Fruit fly (Drosophila melanogaster) whole organism, embryonic: Measurements from ENCODE around the gene Gr32a.
A peak's percentile ranks its signal among the peaks of the same experiment; 100 is the strongest.

ENCODE experiments used
- ATbp ChIP-seq: fragments of 200-800 bp; sonication (Bioruptor generic); optimal IDR thresholded peaks from 2 replicates; lab custom pipeline; 2017; ENCODE audit warnings: missing biosample characterization, mild to moderate bottlenecking, missing genetic modification characterization, missing genetic modification reagents
- Awh ChIP-seq: fragments of 200-800 bp; sonication (Bioruptor generic); IDR thresholded peaks from 2 replicates; pipeline ENCODE4, ENCODE4 v1.3.6; 2022; ENCODE audit warnings: missing biosample characterization, missing genetic modification characterization
- CG10321 ChIP-seq: fragments of 200-800 bp; sonication (Bioruptor generic); IDR thresholded peaks from 2 replicates; pipeline ENCODE4 v1.3.6; 2022; ENCODE audit warnings: missing biosample characterization, missing genetic modification characterization
- CG11398 ChIP-seq: fragments of 200-800 bp; sonication (Bioruptor generic); optimal IDR thresholded peaks from 2 replicates; lab custom pipeline; 2016; ENCODE audit warnings: missing biosample characterization, missing genetic modification characterization
- CG12155 ChIP-seq: fragments of 200-800 bp; sonication (Bioruptor generic); optimal IDR thresholded peaks from 3 replicates; lab custom pipeline; 2016; ENCODE audit warnings: missing biosample characterization, missing genetic modification characterization
- CG12236 ChIP-seq: fragments of 200-800 bp; sonication (Bioruptor generic); optimal IDR thresholded peaks from 2 replicates; lab custom pipeline; 2016; ENCODE audit warnings: missing biosample characterization, missing genetic modification characterization
- CG13624 ChIP-seq: fragments of 200-800 bp; sonication (Bioruptor generic); optimal IDR thresholded peaks from 2 replicates; lab custom pipeline; 2016; ENCODE audit warnings: missing biosample characterization, missing genetic modification characterization
- CG14860 ChIP-seq: fragments of 200-800 bp; sonication (Bioruptor generic); IDR thresholded peaks from 3 replicates; pipeline ENCODE4 v1.3.6; 2022; ENCODE audit warnings: missing biosample characterization, missing genetic modification characterization; ENCODE audit not compliant: partially characterized antibody
- CG1529 ChIP-seq: fragments of 200-800 bp; sonication (Bioruptor generic); optimal IDR thresholded peaks from 3 replicates; lab custom pipeline; 2018; ENCODE audit warnings: missing biosample characterization, missing genetic modification characterization
- CG15601 ChIP-seq: fragments of 200-800 bp; sonication (Bioruptor generic); optimal IDR thresholded peaks from 3 replicates; lab custom pipeline; 2019; ENCODE audit warnings: missing biosample characterization, mild to moderate bottlenecking, missing genetic modification characterization, moderate library complexity
- CG16813 ChIP-seq: fragments of 200-800 bp; sonication (Bioruptor generic); IDR thresholded peaks from 3 replicates; pipeline ENCODE4 v1.3.6; 2022; ENCODE audit warnings: missing biosample characterization, missing genetic modification characterization; ENCODE audit not compliant: partially characterized antibody
- CG18599 ChIP-seq: fragments of 200-800 bp; sonication (Bioruptor generic); optimal IDR thresholded peaks from 3 replicates; lab custom pipeline; 2017; ENCODE audit warnings: missing biosample characterization, missing genetic modification characterization, mild to moderate bottlenecking, moderate library complexity, missing genetic modification reagents
- CG18619 ChIP-seq: fragments of 200-800 bp; sonication (Bioruptor generic); optimal IDR thresholded peaks from 3 replicates; lab custom pipeline; 2017; ENCODE audit warnings: missing biosample characterization, mild to moderate bottlenecking, missing genetic modification characterization
- CG2875 ChIP-seq: fragments of 200-800 bp; sonication (Bioruptor generic); optimal IDR thresholded peaks from 2 replicates; lab custom pipeline; 2017; ENCODE audit warnings: missing biosample characterization, mild to moderate bottlenecking, missing genetic modification characterization, missing genetic modification reagents
- CG34422 ChIP-seq: fragments of 200-800 bp; sonication (Bioruptor generic); IDR thresholded peaks from 3 replicates; pipeline ENCODE4 v1.3.6; 2022; ENCODE audit warnings: missing biosample characterization, missing genetic modification characterization
- CG8765 ChIP-seq: fragments of 200-800 bp; sonication (Bioruptor generic); IDR thresholded peaks from 2 replicates; pipeline ENCODE4 v1.3.6; 2022; ENCODE audit warnings: missing biosample characterization, missing genetic modification characterization
- D19B ChIP-seq: fragments of 200-800 bp; sonication (Bioruptor generic); optimal IDR thresholded peaks from 2 replicates; lab custom pipeline; 2017; ENCODE audit warnings: missing biosample characterization, mild to moderate bottlenecking, missing genetic modification characterization
- Dip2 ChIP-seq: fragments of 200-800 bp; sonication (Bioruptor generic); IDR thresholded peaks from 2 replicates; pipeline ENCODE4 v1.3.6; 2022; ENCODE audit warnings: missing biosample characterization, missing genetic modification characterization
- Dip3 ChIP-seq: fragments of 200-800 bp; sonication (Bioruptor generic); optimal IDR thresholded peaks from 3 replicates; lab custom pipeline; 2016; ENCODE audit warnings: missing biosample characterization, missing genetic modification characterization
- Drgx ChIP-seq: fragments of 200-800 bp; sonication (Bioruptor generic); IDR thresholded peaks from 2 replicates; pipeline ENCODE4 v1.3.6; 2022; ENCODE audit warnings: missing biosample characterization, missing genetic modification characterization
- Eip74EF ChIP-seq, 2 experiments: fragments of 200-800 bp in 1 of 2; fragments of >200 bp in 1 of 2; sonication (Bioruptor generic) in 1 of 2; optimal IDR thresholded peaks; 2 replicates each; lab custom pipeline; 2017 to 2019; ENCODE audit warnings: missing biosample characterization in 2 of 2, missing genetic modification characterization in 2 of 2, mild to moderate bottlenecking in 1 of 2, moderate library complexity in 1 of 2
- Fer2 ChIP-seq: fragments of 200-800 bp; sonication (Bioruptor generic); optimal IDR thresholded peaks from 2 replicates; lab custom pipeline; 2018; ENCODE audit warnings: missing biosample characterization, mild to moderate bottlenecking, missing genetic modification characterization, moderate library complexity
- Hr78 ChIP-seq, 2 experiments: fragments of 200-800 bp in 1 of 2; fragments of >200 bp in 1 of 2; sonication (Bioruptor generic) in 1 of 2; optimal IDR thresholded peaks; 2 replicates each; lab custom pipeline; 2017 to 2019; ENCODE audit warnings: missing biosample characterization in 2 of 2, missing genetic modification characterization in 2 of 2, mild to moderate bottlenecking in 1 of 2, moderate library complexity in 1 of 2
- Hsf ChIP-seq: fragments of 200-800 bp; sonication (Bioruptor generic); optimal IDR thresholded peaks from 3 replicates; lab custom pipeline; 2016; ENCODE audit warnings: missing biosample characterization, missing genetic modification characterization
- Med ChIP-seq: fragments of 200-800 bp; sonication (Bioruptor generic); peaks from one replicate; lab custom pipeline; 2016; ENCODE audit warnings: missing biosample characterization, missing genetic modification characterization, mild to moderate bottlenecking, inconsistent platforms, moderate library complexity
- Myb ChIP-seq: fragments of 200-800 bp; sonication (Bioruptor generic); optimal IDR thresholded peaks from 2 replicates; lab custom pipeline; 2016; ENCODE audit warnings: missing biosample characterization, missing genetic modification characterization
- PHDP ChIP-seq: fragments of 200-800 bp; sonication (Bioruptor generic); optimal IDR thresholded peaks from 3 replicates; lab custom pipeline; 2018; ENCODE audit warnings: missing biosample characterization, mild to moderate bottlenecking, missing genetic modification characterization, moderate library complexity
- Rfx ChIP-seq: fragments of 200-800 bp; sonication (Bioruptor generic); IDR thresholded peaks from 2 replicates; pipeline ENCODE4 v1.3.6; 2022; ENCODE audit warnings: missing biosample characterization, missing genetic modification characterization
- Stat92E ChIP-seq, 3 experiments: fragments of >200 bp in 2 of 3; fragments of 200-800 bp in 1 of 3; sonication (Bioruptor generic) in 1 of 3; optimal IDR thresholded peaks; 2 replicates each; lab custom pipeline; 2017 to 2019; ENCODE audit warnings: missing biosample characterization in 3 of 3, missing genetic modification characterization in 3 of 3, mild to moderate bottlenecking in 1 of 3, moderate library complexity in 1 of 3
- Trl ChIP-seq, 3 experiments: fragments of >200 bp in 2 of 3; fragments of 200-800 bp in 1 of 3; sonication (Bioruptor generic) in 1 of 3; optimal IDR thresholded peaks; 2 replicates in 1 of 3; 3 replicates in 2 of 3; lab custom pipeline; 2016 to 2017; ENCODE audit warnings: missing biosample characterization in 1 of 3, missing genetic modification characterization in 1 of 3
- bsh ChIP-seq, 2 experiments: fragments of 200-800 bp; sonication (Bioruptor generic); optimal IDR thresholded peaks; 2 replicates each; lab custom pipeline; 2017 to 2018; ENCODE audit warnings: mild to moderate bottlenecking in 2 of 2, missing biosample characterization in 2 of 2, missing genetic modification characterization in 2 of 2, moderate library complexity in 1 of 2
- chif ChIP-seq, 2 experiments: fragments of 200-800 bp; sonication (Bioruptor generic); optimal IDR thresholded peaks; 3 replicates each; lab custom pipeline; 2016; ENCODE audit warnings: missing biosample characterization in 2 of 2, missing genetic modification characterization in 2 of 2
- dmrt99B ChIP-seq: fragments of 200-800 bp; sonication (Bioruptor generic); optimal IDR thresholded peaks from 2 replicates; lab custom pipeline; 2018; ENCODE audit warnings: missing biosample characterization, mild to moderate bottlenecking, missing genetic modification characterization, moderate library complexity
- esg ChIP-seq: fragments of 200-800 bp; sonication (Bioruptor generic); conservative IDR thresholded peaks from 2 replicates; pipeline ENCODE4 v1.3.6; 2022; ENCODE audit warnings: missing biosample characterization, missing genetic modification characterization
- ewg ChIP-seq: fragments of 200-800 bp; sonication (Bioruptor generic); optimal IDR thresholded peaks from 3 replicates; lab custom pipeline; 2017; ENCODE audit warnings: mild to moderate bottlenecking, missing biosample characterization, missing genetic modification reagents, missing genetic modification characterization
- gro ChIP-seq: fragments of 200-800 bp; sonication (Bioruptor generic); optimal IDR thresholded peaks from 2 replicates; lab custom pipeline; 2016; ENCODE audit warnings: missing biosample characterization, missing genetic modification characterization
- kay ChIP-seq: fragments of 200-800 bp; sonication (Bioruptor generic); optimal IDR thresholded peaks from 2 replicates; lab custom pipeline; 2016; ENCODE audit warnings: missing biosample characterization, missing genetic modification characterization
- lilli ChIP-seq: fragments of 200-800 bp; sonication (Bioruptor generic); optimal IDR thresholded peaks from 3 replicates; lab custom pipeline; 2016; ENCODE audit warnings: missing biosample characterization, missing genetic modification characterization
- lmd ChIP-seq: fragments of 200-800 bp; sonication (Bioruptor generic); IDR thresholded peaks from 2 replicates; pipeline ENCODE4 v1.3.6; 2022; ENCODE audit warnings: missing biosample characterization, missing genetic modification characterization
- phol ChIP-seq: fragments of 200-800 bp; sonication (Bioruptor generic); optimal IDR thresholded peaks from 3 replicates; lab custom pipeline; 2018; ENCODE audit warnings: missing biosample characterization, mild to moderate bottlenecking, missing genetic modification characterization, moderate library complexity
- ro ChIP-seq: fragments of 200-800 bp; sonication (Bioruptor generic); IDR thresholded peaks from 2 replicates; pipeline ENCODE4 v1.3.6; 2022; ENCODE audit warnings: missing biosample characterization, missing genetic modification characterization
- schlank ChIP-seq: fragments of 200-800 bp; sonication (Bioruptor generic); optimal IDR thresholded peaks from 2 replicates; lab custom pipeline; 2018; ENCODE audit warnings: missing biosample characterization, mild to moderate bottlenecking, missing genetic modification characterization
- sens-2 ChIP-seq: fragments of 200-800 bp; sonication (Bioruptor generic); IDR thresholded peaks from 2 replicates; pipeline ENCODE4 v1.3.6; 2022; ENCODE audit warnings: missing biosample characterization, missing genetic modification characterization
- stwl ChIP-seq: fragments of 200-800 bp; sonication (Bioruptor generic); optimal IDR thresholded peaks from 3 replicates; lab custom pipeline; 2018; ENCODE audit warnings: missing biosample characterization, mild to moderate bottlenecking, missing genetic modification characterization, moderate library complexity
- tna ChIP-seq: fragments of 200-800 bp; sonication (Bioruptor generic); IDR thresholded peaks from 2 replicates; pipeline ENCODE4 v1.3.6; 2022; ENCODE audit warnings: missing biosample characterization, missing genetic modification characterization; ENCODE audit not compliant: partially characterized antibody
- unpg ChIP-seq: fragments of 200-800 bp; sonication (Bioruptor generic); optimal IDR thresholded peaks from 3 replicates; lab custom pipeline; 2018; ENCODE audit warnings: missing biosample characterization, mild to moderate bottlenecking, missing genetic modification characterization, moderate library complexity
- vfl ChIP-seq: fragments of 200-800 bp; sonication (Bioruptor generic); optimal IDR thresholded peaks from 2 replicates; lab custom pipeline; 2016; ENCODE audit warnings: missing biosample characterization, missing genetic modification characterization
- yki ChIP-seq: fragments of >200 bp; optimal IDR thresholded peaks from 3 replicates; lab custom pipeline; 2018

Gr32a gene

DNA sequence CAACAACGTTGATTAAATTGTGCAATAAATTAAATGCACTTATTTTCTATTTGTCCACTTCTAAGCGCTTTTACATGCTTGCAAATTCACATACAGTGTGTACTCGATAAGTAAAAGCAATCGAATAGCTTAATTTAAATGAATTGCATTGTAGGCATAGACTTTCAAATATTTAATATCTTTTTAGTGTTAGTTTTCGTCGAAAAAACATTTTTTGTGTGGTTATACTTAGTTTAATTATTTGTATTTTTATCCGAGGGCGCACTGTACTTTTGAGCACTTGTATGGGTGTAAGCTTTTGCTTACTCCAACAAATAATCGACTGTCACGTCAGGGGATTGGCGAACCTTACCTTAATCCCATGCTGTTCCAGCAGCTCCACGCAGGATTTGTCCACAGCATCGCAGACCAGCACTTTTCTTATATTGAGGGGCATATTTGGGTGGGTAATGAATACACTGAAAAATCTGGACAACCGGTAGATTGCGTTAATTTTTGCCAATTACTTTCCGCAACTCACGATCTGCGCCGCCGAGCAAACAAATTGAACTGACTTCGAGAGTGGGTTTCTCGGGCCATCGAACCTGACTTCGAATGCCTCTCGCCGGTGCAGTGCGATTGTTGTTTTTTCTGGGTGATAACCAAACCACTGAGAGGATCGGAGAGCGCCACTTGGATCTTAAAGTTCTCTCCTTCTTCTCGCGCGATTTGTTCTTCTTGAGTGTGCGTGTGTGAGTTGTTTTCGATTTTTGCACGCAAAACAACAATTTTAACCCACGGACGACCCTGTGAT, 41.5 kb downstream of the Gr32a start, which contains the start of gene CG6287 (continued):
- TF ChIP-seq CG14860 (GFP tag; lab: Robert Waterston, UW) = no peak
- TF ChIP-seq Eip74EF (GFP tag; optimal IDR thresholded peaks at IDR 0.05; lab: Kevin White, UChicago) = no peak
- no peak for TF ChIP-seq unpg (GFP tag; lab: Kevin White, UChicago)
- TF ChIP-seq Stat92E (GFP tag; optimal IDR thresholded peaks at IDR 0.05; lab: Kevin White, UChicago) = no peak
- TF ChIP-seq stwl (tag; lab: Kevin White, UChicago) = no peak
- peak; percentile 37 for TF ChIP-seq Dip3
- TF ChIP-seq dmrt99B (tag; lab: Kevin White, UChicago) = no peak
- no peak for TF ChIP-seq PHDP
- peak; percentile 15 for TF ChIP-seq CG13624
- TF ChIP-seq CG34422 (GFP tag; lab: Robert Waterston, UW) = no peak
- peak; percentile 25 for TF ChIP-seq CG18599
- no peak for TF ChIP-seq lilli
- no peak for TF ChIP-seq CG11398 (GFP tag; lab: Kevin White, UChicago)
- TF ChIP-seq CG2875 (GFP tag; lab: Kevin White, UChicago) = no peak
- TF ChIP-seq Myb (GFP tag; lab: Kevin White, UChicago) = no peak
- TF ChIP-seq CG8765 (GFP tag; lab: Robert Waterston, UW) = no peak
- no peak for TF ChIP-seq ATbp (GFP tag; lab: Kevin White, UChicago)
- TF ChIP-seq phol (tag; lab: Kevin White, UChicago) = no peak
- peak; percentile 63 for TF ChIP-seq Med (GFP tag; lab: Kevin White, UChicago)
- TF ChIP-seq esg (GFP tag; lab: Robert Waterston, UW) = 0 out of 2 replicates have a peak, but pooled peaks have one; percentile 13
- no peak for TF ChIP-seq gro (GFP tag; lab: Kevin White, UChicago)
- TF ChIP-seq CG18619 (GFP tag; lab: Kevin White, UChicago) = no peak
- no peak for TF ChIP-seq lmd (GFP tag; lab: Robert Waterston, UW)
- TF ChIP-seq ro (GFP tag; lab: Robert Waterston, UW) = no peak
- no peak for TF ChIP-seq CG16813 (GFP tag; lab: Robert Waterston, UW)
- TF ChIP-seq kay (GFP tag; lab: Kevin White, UChicago) = no peak
- no peak for TF ChIP-seq Fer2 (tag; lab: Kevin White, UChicago)
- TF ChIP-seq sens-2 (GFP tag; lab: Robert Waterston, UW) = no peak
- no peak for TF ChIP-seq Hsf (GFP tag; lab: Kevin White, UChicago)
- peak in 1 of 2 experiments; percentile 64 for TF ChIP-seq bsh (GFP tag; optimal IDR thresholded peaks at IDR 0.05; lab: Kevin White, UChicago)
- TF ChIP-seq schlank (tag; lab: Kevin White, UChicago) = no peak
- peak in 1 of 2 experiments; percentile 7 for TF ChIP-seq chif (GFP tag; optimal IDR thresholded peaks at IDR 0.05; lab: Kevin White, UChicago)
- no peak for TF ChIP-seq vfl
- TF ChIP-seq Rfx (GFP tag; lab: Robert Waterston, UW) = no peak; the same call in 1 of the 2 replicates
- TF ChIP-seq Awh = no peak
- no peak for TF ChIP-seq tna (GFP tag; lab: Robert Waterston, UW)
- TF ChIP-seq Drgx (GFP tag; lab: Robert Waterston, UW) = peak; percentile 97
- no peak for TF ChIP-seq CG15601 (tag; lab: Kevin White, UChicago)
- peak in 1 of 2 experiments; percentile 19 for TF ChIP-seq Trl (optimal IDR thresholded peaks at IDR 0.05; lab: Kevin White, UChicago)
- no peak for TF ChIP-seq Trl (GFP tag; optimal IDR thresholded peaks at IDR 0.05; lab: Kevin White, UChicago)
- TF ChIP-seq D19B (GFP tag; lab: Kevin White, UChicago) = peak; percentile 2
- TF ChIP-seq CG12236 (GFP tag; lab: Kevin White, UChicago) = no peak
- TF ChIP-seq ewg (GFP tag; lab: Kevin White, UChicago) = no peak
- TF ChIP-seq Hr78 (GFP tag; optimal IDR thresholded peaks at IDR 0.05; lab: Kevin White, UChicago) = no peak
- TF ChIP-seq CG10321 (GFP tag; lab: Robert Waterston, UW) = 0 out of 2 replicates have a peak, but pooled peaks have one; percentile 12
- no peak for TF ChIP-seq yki (lab: Kevin White, UChicago)
- no peak for TF ChIP-seq CG1529 (GFP tag; lab: Kevin White, UChicago)
- TF ChIP-seq Dip2 = no peak
- peak; percentile 20 for TF ChIP-seq CG12155 (GFP tag; lab: Kevin White, UChicago)
